Worm (Caenorhabditis elegans): ENCODE results near the gene Y57E12B.11.

DNA sequence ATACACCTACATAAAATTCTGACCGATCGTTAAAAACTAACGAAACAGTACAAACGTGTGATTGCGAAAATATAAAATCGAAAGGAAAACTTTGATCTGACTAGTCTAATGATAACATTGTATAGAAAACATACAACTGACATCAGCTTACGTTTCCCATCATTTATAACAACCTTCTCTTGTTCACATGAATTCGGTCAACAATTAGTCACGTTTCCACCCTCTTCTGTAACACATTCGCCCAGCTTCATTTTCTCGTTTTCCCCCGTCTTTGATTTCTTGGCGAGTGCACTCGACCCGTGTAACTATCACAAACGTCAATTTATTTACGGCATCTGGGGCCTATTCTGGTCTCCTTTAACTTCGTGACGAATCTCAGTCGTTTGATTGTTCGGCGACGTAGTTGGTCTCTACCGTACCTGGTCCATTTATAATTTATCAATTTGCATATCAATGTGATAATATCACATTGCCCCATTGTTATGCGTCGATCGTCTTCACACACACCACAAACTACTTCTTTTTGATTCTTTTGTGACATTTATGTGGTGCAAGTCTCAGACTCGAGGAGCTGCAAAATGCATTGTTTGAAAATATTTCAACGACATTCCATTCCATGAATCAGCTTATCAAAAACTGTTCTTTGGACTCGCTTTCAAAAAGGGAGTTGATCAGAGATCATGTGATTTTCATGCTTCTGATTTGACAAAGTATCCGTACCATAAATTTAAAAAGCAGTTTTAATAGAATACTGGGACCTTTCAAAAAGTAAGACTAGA is 48.7 kb downstream of the Y57E12B.11 start:
- TF ChIP-seq dao-5 (tag; optimal IDR thresholded peaks at IDR 0.05) (no peak), W03F9.2 (tag; optimal IDR thresholded peaks at IDR 0.05) (no peak)

Measured in whole organism, L4/young adult.